Worm (Caenorhabditis elegans): Measurements from ENCODE around the gene mth-2.

ce11 chrII:4235959-4236358 lies 41.8 kb upstream of the mth-2 start, which contains the start of gene fbxc-43:
- TF ChIP-seq hmg-4 (GFP tag; optimal IDR thresholded peaks at IDR 0.05) (no peak), tra-4 (tag; optimal IDR thresholded peaks at IDR 0.05) (no peak), hmbx-1 (tag; optimal IDR thresholded peaks at IDR 0.05) (no peak)

Measured in whole organism, early embryonic.